Worm (Caenorhabditis elegans): ENCODE results near the gene M163.10.

The M163.10 gene

ce11 chrX:14491103-14491502, 20.3 kb downstream of the M163.10 start:
- TF ChIP-seq cnd-1 (tag; optimal IDR thresholded peaks at IDR 0.05): peak; percentile 55
- peak; percentile 38 for TF ChIP-seq mep-1 (tag; optimal IDR thresholded peaks at IDR 0.05)
- TF ChIP-seq lin-32 (GFP tag; optimal IDR thresholded peaks at IDR 0.05): no peak
- peak; percentile 23 for TF ChIP-seq zip-8 (tag; optimal IDR thresholded peaks at IDR 0.05)
- peak; percentile 70 for TF ChIP-seq ceh-39 (tag; optimal IDR thresholded peaks at IDR 0.05)
- TF ChIP-seq mls-2 (tag; optimal IDR thresholded peaks at IDR 0.05): peak; percentile 22

ce11 chrX:14492441-14492840, 21.7 kb downstream of the M163.10 start:
- TF ChIP-seq unc-62 (GFP tag; optimal IDR thresholded peaks at IDR 0.05): no peak
- TF ChIP-seq zip-8 (tag; optimal IDR thresholded peaks at IDR 0.05): no peak
- TF ChIP-seq lin-13 (tag; optimal IDR thresholded peaks at IDR 0.05): no peak
- TF ChIP-seq ztf-11 (tag; optimal IDR thresholded peaks at IDR 0.05): no peak
- no peak for TF ChIP-seq ces-1 (GFP tag; optimal IDR thresholded peaks at IDR 0.05)
- TF ChIP-seq lin-32 (GFP tag; optimal IDR thresholded peaks at IDR 0.05): no peak
- no peak for TF ChIP-seq snpc-4 (tag; optimal IDR thresholded peaks at IDR 0.05)
- no peak for TF ChIP-seq pha-4 (tag; optimal IDR thresholded peaks at IDR 0.05)

DNA sequence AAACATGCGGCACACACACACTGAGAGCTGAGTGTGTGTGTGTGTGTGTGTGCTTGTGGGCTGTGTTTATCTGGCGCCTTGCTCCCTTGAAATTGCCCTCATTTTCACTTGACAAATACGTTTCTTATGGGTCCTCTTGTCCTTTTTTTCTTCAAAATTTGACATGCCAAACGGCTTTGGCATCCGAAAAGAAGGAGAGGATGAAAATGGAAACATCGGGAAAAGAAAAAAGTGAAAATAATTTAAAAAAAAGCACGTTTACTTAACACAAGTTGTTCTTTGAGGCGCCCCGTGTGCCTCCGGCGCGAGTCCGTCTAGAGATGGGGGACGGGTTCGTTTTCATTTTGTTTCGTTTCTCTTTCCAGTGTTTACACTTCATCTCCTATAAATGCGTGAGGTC, 24.3 kb downstream of the M163.10 start:
- TF ChIP-seq elt-3 (tag; optimal IDR thresholded peaks at IDR 0.05) (no peak), nhr-237 (tag; optimal IDR thresholded peaks at IDR 0.05) (no peak), pha-4 (tag; optimal IDR thresholded peaks at IDR 0.05) (no peak), cnd-1 (tag; optimal IDR thresholded peaks at IDR 0.05) (no peak), mep-1 (tag; optimal IDR thresholded peaks at IDR 0.05) (no peak), nhr-12 (tag; optimal IDR thresholded peaks at IDR 0.05) (no peak)

- TF ChIP-seq nhr-76 (tag; optimal IDR thresholded peaks at IDR 0.05) (no peak), M03D4.4 (tag; optimal IDR thresholded peaks at IDR 0.05) (no peak), ces-1 (GFP tag; optimal IDR thresholded peaks at IDR 0.05) (no peak), mab-5 (tag; optimal IDR thresholded peaks at IDR 0.05) (no peak), ceh-39 (tag; optimal IDR thresholded peaks at IDR 0.05) (no peak), lin-13 (tag; optimal IDR thresholded peaks at IDR 0.05) (no peak), ceh-83 (GFP tag; optimal IDR thresholded peaks at IDR 0.05) (no peak), zip-8 (tag; optimal IDR thresholded peaks at IDR 0.05) (no peak), hlh-1 (tag; optimal IDR thresholded peaks at IDR 0.05) (no peak), nhr-28 (tag; optimal IDR thresholded peaks at IDR 0.05) (no peak), bed-3 (GFP tag; optimal IDR thresholded peaks at IDR 0.05) (no peak), elt-1 (tag; optimal IDR thresholded peaks at IDR 0.05; ENCODE audit: borderline replicate concordance, insufficient read depth) (no peak)
These were observed 25.0 kb downstream of the M163.10 start, which contains the start of gene ztf-14 for ce11 chrX:14495785-14496184. Gene ztf-14, plus strand, starts transcription at chrX:14496085.

DNA sequence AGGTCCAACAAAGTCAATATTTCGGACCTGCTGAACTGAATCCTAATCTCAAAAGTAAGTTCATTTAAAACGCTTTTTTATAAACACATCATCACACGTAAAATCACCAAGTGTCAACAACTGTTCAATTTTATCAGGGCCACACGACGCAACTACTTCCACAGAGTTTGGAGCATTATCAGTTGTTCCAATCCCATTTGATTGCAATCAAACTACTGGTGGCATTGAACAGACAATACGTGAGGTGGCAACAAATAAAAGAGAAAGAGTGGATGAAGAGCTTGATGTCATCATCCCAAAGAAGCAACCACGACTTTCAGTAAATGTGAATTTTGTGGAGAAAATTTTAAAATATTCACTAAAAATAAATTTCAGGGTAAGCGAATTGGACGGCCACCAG, 25.8 kb downstream of the M163.10 start:
- TF ChIP-seq nhr-28 (tag; optimal IDR thresholded peaks at IDR 0.05) (no peak), hlh-1 (tag; optimal IDR thresholded peaks at IDR 0.05) (peak; percentile 49)

- TF ChIP-seq pha-4 (tag; optimal IDR thresholded peaks at IDR 0.05) (no peak), nhr-237 (tag; optimal IDR thresholded peaks at IDR 0.05) (no peak), unc-39 (tag; optimal IDR thresholded peaks at IDR 0.05) (no peak), mab-5 (tag; optimal IDR thresholded peaks at IDR 0.05) (no peak), nhr-76 (tag; optimal IDR thresholded peaks at IDR 0.05) (no peak), ceh-83 (GFP tag; optimal IDR thresholded peaks at IDR 0.05) (no peak), blmp-1 (tag; optimal IDR thresholded peaks at IDR 0.05) (no peak), nhr-28 (tag; optimal IDR thresholded peaks at IDR 0.05) (no peak)
These were observed 29.1 kb downstream of the M163.10 start for ce11 chrX:14499830-14500409.

- TF ChIP-seq mep-1 (tag; optimal IDR thresholded peaks at IDR 0.05) (no peak), nhr-76 (tag; optimal IDR thresholded peaks at IDR 0.05) (no peak), sptf-1 (tag; optimal IDR thresholded peaks at IDR 0.05) (no peak), lsy-2 (tag; optimal IDR thresholded peaks at IDR 0.05) (no peak), ham-2 (GFP tag; optimal IDR thresholded peaks at IDR 0.05) (no peak), cnd-1 (tag; optimal IDR thresholded peaks at IDR 0.05) (no peak), pha-4 (tag; optimal IDR thresholded peaks at IDR 0.05) (no peak), ceh-83 (GFP tag; optimal IDR thresholded peaks at IDR 0.05) (no peak), unc-62 (GFP tag; optimal IDR thresholded peaks at IDR 0.05) (no peak)
These were observed 29.8 kb downstream of the M163.10 start for ce11 chrX:14500422-14501058.
